Fruit fly (Drosophila melanogaster) whole organism, adult: Measurements from ENCODE around the gene CG5013.

Experiments used
- CG11617 ChIP-seq: fragments of 200-800 bp; sonication (Bioruptor generic); optimal IDR thresholded peaks from 2 replicates; lab custom pipeline; 2017; ENCODE audit warnings: mild to moderate bottlenecking, missing biosample characterization, missing genetic modification reagents, missing genetic modification characterization
- CG12768 ChIP-seq: fragments of 200-800 bp; sonication (Bioruptor generic); optimal IDR thresholded peaks from 2 replicates; lab custom pipeline; 2017; ENCODE audit warnings: missing biosample characterization, missing genetic modification characterization, mild to moderate bottlenecking, moderate library complexity, missing genetic modification reagents
- Mnt ChIP-seq: fragments of 200-800 bp; sonication (Bioruptor generic); optimal IDR thresholded peaks from 2 replicates; lab custom pipeline; 2016; ENCODE audit warnings: missing biosample characterization, mild to moderate bottlenecking, missing genetic modification characterization
- ovo ChIP-seq: fragments of 200-800 bp; sonication (Bioruptor generic); optimal IDR thresholded peaks from 2 replicates; lab custom pipeline; 2016; ENCODE audit warnings: missing biosample characterization, missing genetic modification characterization

dm6 chr3R:16042900-16043548 lies 6.4 kb upstream of the CG5013 start, which contains the start of gene Jhbp4:
- TF ChIP-seq ovo (GFP tag; lab: Kevin White, UChicago) = no peak
- no peak for TF ChIP-seq CG11617
- TF ChIP-seq Mnt (GFP tag; lab: Kevin White, UChicago) = no peak
- no peak for TF ChIP-seq CG12768 (GFP tag; lab: Kevin White, UChicago)
